Fruit fly (Drosophila melanogaster): ENCODE measurements around the gene CG43998.

DNA sequence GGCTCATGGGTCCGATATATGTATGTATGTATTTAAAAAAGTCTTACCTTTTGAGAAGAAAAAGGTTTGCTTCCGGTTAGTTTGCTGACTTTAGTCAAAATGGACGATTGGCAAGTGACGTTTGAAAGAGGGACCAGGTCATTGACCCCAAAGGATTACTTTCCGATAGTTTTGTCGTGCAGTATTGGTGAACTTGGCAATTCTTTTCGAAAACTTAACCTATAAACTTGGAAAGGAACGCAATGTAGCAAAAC lies 4.6 kb upstream of the CG43998 start, which contains the start of gene RpS19b:
- TF ChIP-seq vri (GFP tag; optimal IDR thresholded peaks at IDR 0.05): no peak
- no peak for TF ChIP-seq eg (GFP tag; IDR thresholded peaks at IDR 0.05)
- no peak for TF ChIP-seq OdsH (GFP tag; optimal IDR thresholded peaks at IDR 0.05)
- TF ChIP-seq CG10669 (GFP tag; optimal IDR thresholded peaks at IDR 0.05): no peak
- no peak for TF ChIP-seq CG9139 (GFP tag; optimal IDR thresholded peaks at IDR 0.05)
- TF ChIP-seq Sox14 (GFP tag; optimal IDR thresholded peaks at IDR 0.05): no peak
- no peak for TF ChIP-seq dsx (GFP tag; optimal IDR thresholded peaks at IDR 0.05; ENCODE audit: poor library complexity, severe bottlenecking)
- TF ChIP-seq salr (GFP tag; optimal IDR thresholded peaks at IDR 0.05): no peak
- no peak for TF ChIP-seq CG6276 (GFP tag; optimal IDR thresholded peaks at IDR 0.05)
- TF ChIP-seq CG4318 (GFP tag; optimal IDR thresholded peaks at IDR 0.05): no peak
- no peak for TF ChIP-seq CG10631 (GFP tag; optimal IDR thresholded peaks at IDR 0.05)
- TF ChIP-seq fkh (GFP tag; optimal IDR thresholded peaks at IDR 0.05): no peak
- TF ChIP-seq CG8319 (GFP tag; optimal IDR thresholded peaks at IDR 0.05): no peak
- no peak for TF ChIP-seq Lpt (GFP tag; optimal IDR thresholded peaks at IDR 0.05)

Data from whole organism, prepupa.